Worm (Caenorhabditis elegans) whole organism, early embryonic: ENCODE results near the gene fipr-17.
"Not testable (repeated sequence)": the region's sequence is repeated elsewhere in the genome, so short reads cannot be mapped to it uniquely, and the experiment has no call there.

Experiments used
- B0310.2 ChIP-seq: sonication (generic microtip); optimal IDR thresholded peaks from 2 replicates; lab custom pipeline; 2016; ENCODE audit warnings: mild to moderate bottlenecking, missing genetic modification characterization, missing compliant biosample characterization
- F13C5.2 ChIP-seq: sonication (generic microtip); optimal IDR thresholded peaks from 2 replicates; lab custom pipeline; 2017; ENCODE audit warnings: mild to moderate bottlenecking, missing genetic modification characterization, inconsistent platforms, missing compliant biosample characterization
- aly-1 ChIP-seq: sonication (generic microtip); optimal IDR thresholded peaks from 2 replicates; lab custom pipeline; 2016; ENCODE audit warnings: missing genetic modification characterization, missing compliant biosample characterization
- ama-1 ChIP-seq: fragments of 150-350 bp; optimal IDR thresholded peaks from 2 replicates; lab custom pipeline; 2014
- ceh-13 ChIP-seq: fragments of 200-800 bp; sonication (Bioruptor generic); optimal IDR thresholded peaks from 2 replicates; lab custom pipeline; 2018; ENCODE audit warnings: mild to moderate bottlenecking, missing genetic modification characterization, missing compliant biosample characterization
- ceh-36 ChIP-seq: sonication (generic microtip); optimal IDR thresholded peaks from 2 replicates; lab custom pipeline; 2016; ENCODE audit warnings: missing genetic modification characterization, inconsistent platforms, missing compliant biosample characterization
- ets-7 ChIP-seq: sonication (generic microtip); optimal IDR thresholded peaks from 2 replicates; lab custom pipeline; 2016; ENCODE audit warnings: missing genotype, missing genetic modification characterization, missing compliant biosample characterization
- flt-1 ChIP-seq: fragments of 200-800 bp; sonication (Bioruptor generic); IDR thresholded peaks from 2 replicates; pipeline ENCODE4 v1.3.6; 2022; ENCODE audit warnings: missing genetic modification characterization, missing compliant biosample characterization
- hmbx-1 ChIP-seq: sonication (generic microtip); optimal IDR thresholded peaks from 2 replicates; lab custom pipeline; 2016; ENCODE audit warnings: mild to moderate bottlenecking, missing genetic modification characterization, missing compliant biosample characterization
- hmg-4 ChIP-seq: fragments of 200-800 bp; sonication (Bioruptor generic); optimal IDR thresholded peaks from 2 replicates; lab custom pipeline; 2018; ENCODE audit warnings: mild to moderate bottlenecking, missing genetic modification characterization, missing compliant biosample characterization
- hnd-1 ChIP-seq: sonication (generic microtip); optimal IDR thresholded peaks from 2 replicates; lab custom pipeline; 2016; ENCODE audit warnings: missing genetic modification characterization, missing compliant biosample characterization
- pes-1 ChIP-seq: fragments of 200-800 bp; sonication (Bioruptor generic); IDR thresholded peaks from 2 replicates; pipeline ENCODE4 v1.3.6; 2022; ENCODE audit warnings: missing genetic modification reagents, missing genetic modification characterization, missing compliant biosample characterization
- scrt-1 ChIP-seq: fragments of 200-800 bp; sonication (Bioruptor generic); IDR thresholded peaks from 2 replicates; pipeline ENCODE4 v1.3.6; 2022; ENCODE audit warnings: missing genetic modification characterization, missing compliant biosample characterization
- sea-1 ChIP-seq: fragments of 200-800 bp; sonication (Bioruptor generic); conservative IDR thresholded peaks from 2 replicates; pipeline ENCODE4 v1.3.6; 2022; ENCODE audit warnings: missing genetic modification characterization, missing compliant biosample characterization
- tbx-11 ChIP-seq: fragments of 200-800 bp; sonication (Bioruptor generic); IDR thresholded peaks from 2 replicates; pipeline ENCODE4 v1.3.6; 2022; ENCODE audit warnings: missing genetic modification characterization, missing compliant biosample characterization
- tbx-37 ChIP-seq: fragments of 200-800 bp; sonication (Bioruptor generic); conservative IDR thresholded peaks from 2 replicates; pipeline ENCODE4 v1.3.6; 2022; ENCODE audit warnings: missing genetic modification reagents, missing genetic modification characterization, missing compliant biosample characterization
- tra-4 ChIP-seq: sonication (generic microtip); optimal IDR thresholded peaks from 2 replicates; lab custom pipeline; 2017; ENCODE audit warnings: missing genetic modification characterization, missing compliant biosample characterization

Gene fipr-17

DNA sequence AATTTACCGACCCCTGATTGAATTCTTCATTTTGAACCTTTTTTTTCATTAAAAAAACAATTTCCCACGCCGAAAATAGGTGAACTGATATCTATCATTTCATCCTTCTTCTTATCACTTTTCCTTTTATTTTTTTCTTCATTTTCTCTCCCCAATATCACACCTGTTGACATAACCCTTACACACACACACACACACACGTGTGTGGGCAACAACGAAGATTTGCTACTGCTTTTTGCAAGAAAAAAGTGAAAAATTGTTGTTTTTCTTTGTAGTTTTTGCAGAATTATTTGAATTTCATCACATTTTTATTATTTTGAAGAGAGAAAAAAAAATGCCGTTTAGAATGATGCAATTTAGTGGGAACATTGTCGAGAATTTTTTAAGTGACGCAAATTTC is 33.2 kb upstream of the fipr-17 start:
- no peak for TF ChIP-seq sea-1 (GFP tag; lab: Robert Waterston, UW)
- TF ChIP-seq ceh-13: no peak
- TF ChIP-seq hmbx-1 (tag; lab: Kevin White, UChicago): no peak
- no peak for TF ChIP-seq tbx-11 (GFP tag; lab: Robert Waterston, UW)
- TF ChIP-seq hnd-1 (tag; lab: Kevin White, UChicago): no peak
- TF ChIP-seq B0310.2: no peak
- no peak for TF ChIP-seq scrt-1 (GFP tag; lab: Robert Waterston, UW)
- TF ChIP-seq tra-4 (tag; lab: Kevin White, UChicago): no peak
- TF ChIP-seq pes-1 (GFP tag; lab: Robert Waterston, UW): no peak
- TF ChIP-seq flt-1 (GFP tag; lab: Robert Waterston, UW): no peak
- no peak for TF ChIP-seq ets-7 (tag; lab: Kevin White, UChicago)
- no peak for TF ChIP-seq F13C5.2 (tag; lab: Kevin White, UChicago)
- no peak for TF ChIP-seq ceh-36 (tag; lab: Kevin White, UChicago)

DNA sequence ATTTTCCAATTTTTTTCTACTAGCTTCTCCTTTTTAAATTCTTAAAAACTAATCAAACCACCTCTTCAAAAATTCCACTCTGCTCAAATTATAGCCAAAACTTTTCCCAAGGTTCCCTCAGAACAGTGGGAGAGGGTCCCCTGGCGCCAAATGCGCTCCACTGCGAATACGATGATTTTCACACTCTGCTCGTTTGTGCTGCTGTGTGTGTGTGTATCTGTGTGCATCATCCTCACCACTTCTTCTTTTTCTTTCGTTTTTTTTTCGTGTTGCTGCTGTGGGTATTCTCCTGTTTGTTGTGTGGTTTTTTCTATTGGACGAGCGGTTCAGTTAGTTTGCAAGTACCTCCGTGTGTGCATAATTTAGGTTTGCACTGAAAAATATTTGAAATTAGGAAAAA is 31.8 kb upstream of the fipr-17 start:
- TF ChIP-seq ceh-36 (tag; lab: Kevin White, UChicago) (no peak), scrt-1 (GFP tag; lab: Robert Waterston, UW) (no peak), ceh-13 (no peak), ama-1 (no peak), flt-1 (GFP tag; lab: Robert Waterston, UW) (no peak), tbx-37 (GFP tag; lab: Robert Waterston, UW) (no peak), tbx-11 (GFP tag; lab: Robert Waterston, UW) (no peak), aly-1 (tag; lab: Kevin White, UChicago) (no peak), hnd-1 (tag; lab: Kevin White, UChicago) (no peak), pes-1 (GFP tag; lab: Robert Waterston, UW) (no peak), ets-7 (tag; lab: Kevin White, UChicago) (no peak), hmbx-1 (tag; lab: Kevin White, UChicago) (no peak), hmg-4 (no peak), F13C5.2 (tag; lab: Kevin White, UChicago) (no peak)

DNA sequence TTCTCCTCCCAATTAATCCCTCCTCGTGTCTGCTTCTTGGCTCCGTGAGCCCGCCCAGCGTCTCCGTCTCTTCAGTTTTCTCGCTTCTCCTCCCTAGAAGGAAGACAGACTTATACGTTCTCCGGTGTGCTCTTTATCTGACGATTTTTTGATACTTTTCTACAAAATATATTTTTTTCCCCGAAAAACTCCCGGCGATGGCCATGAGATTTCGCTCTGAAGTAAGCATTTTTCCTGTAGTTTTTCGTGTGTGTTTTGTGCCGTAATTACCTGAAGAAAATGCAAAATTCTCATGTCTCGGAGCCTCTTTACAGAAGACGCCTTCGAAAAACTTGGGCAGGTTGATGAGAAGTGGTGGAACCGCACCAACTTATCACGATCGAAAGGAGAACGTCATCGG is 29.2 kb upstream of the fipr-17 start, which contains the start of gene spat-2:
spat-2 (plus strand) TSS at position 301 of the 400 bp plus-strand sequence.
- TF ChIP-seq tra-4 (tag; lab: Kevin White, UChicago) (no peak), ceh-36 (tag; lab: Kevin White, UChicago) (no peak)

DNA sequence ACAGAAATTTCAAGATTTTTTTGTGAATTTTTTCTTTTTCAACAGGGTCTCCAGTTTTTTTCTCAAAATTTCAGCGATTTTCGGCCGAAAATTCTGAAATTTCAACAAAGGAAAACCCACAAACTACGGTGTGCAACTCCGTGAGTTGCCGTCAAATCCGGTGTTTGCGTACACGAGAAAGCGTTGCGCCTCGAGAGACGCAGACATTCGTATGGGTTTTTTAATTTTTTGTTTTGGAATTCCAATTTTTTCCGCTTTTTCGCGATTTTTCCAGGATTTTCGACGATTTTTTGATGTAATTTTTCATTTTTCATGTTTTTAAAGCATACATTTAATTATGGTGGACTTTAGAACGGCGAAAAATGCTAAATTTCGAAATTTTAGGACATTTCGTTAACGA is 28.7 kb upstream of the fipr-17 start:
- TF ChIP-seq F13C5.2 (tag; lab: Kevin White, UChicago): peak; percentile 67
- TF ChIP-seq ama-1: no peak
- TF ChIP-seq flt-1 (GFP tag; lab: Robert Waterston, UW): 0 out of 2 replicates have a peak, but pooled peaks have one; percentile 7

DNA sequence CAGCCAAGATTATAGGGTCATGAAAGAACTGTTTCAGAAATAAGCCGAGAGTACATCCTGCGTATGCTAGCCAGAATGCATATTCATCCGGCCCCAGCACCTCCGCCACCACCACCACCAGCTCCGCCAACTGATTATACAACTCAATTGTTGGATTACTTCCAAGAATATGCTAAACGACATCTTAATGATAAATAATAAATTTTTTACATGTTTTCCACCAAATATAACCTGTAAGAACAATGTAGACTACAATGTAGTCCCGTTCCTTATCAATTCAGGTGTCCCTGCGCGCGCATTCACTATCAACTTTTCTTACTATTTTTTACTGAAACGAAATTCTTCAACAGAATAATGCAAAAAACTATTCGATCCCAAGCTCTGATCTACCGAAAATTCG is 25.5 kb upstream of the fipr-17 start, which contains the start of gene Y48A6B.9:
Y48A6B.9 (plus strand) TSS at position 301 of the 400 bp plus-strand sequence.
- TF ChIP-seq flt-1 (GFP tag; lab: Robert Waterston, UW) (no peak), tra-4 (tag; lab: Kevin White, UChicago) (no peak), tbx-11 (GFP tag; lab: Robert Waterston, UW) (no peak), aly-1 (tag; lab: Kevin White, UChicago) (no peak), ceh-36 (tag; lab: Kevin White, UChicago) (no peak), scrt-1 (GFP tag; lab: Robert Waterston, UW) (no peak), ets-7 (tag; lab: Kevin White, UChicago) (no peak)

DNA sequence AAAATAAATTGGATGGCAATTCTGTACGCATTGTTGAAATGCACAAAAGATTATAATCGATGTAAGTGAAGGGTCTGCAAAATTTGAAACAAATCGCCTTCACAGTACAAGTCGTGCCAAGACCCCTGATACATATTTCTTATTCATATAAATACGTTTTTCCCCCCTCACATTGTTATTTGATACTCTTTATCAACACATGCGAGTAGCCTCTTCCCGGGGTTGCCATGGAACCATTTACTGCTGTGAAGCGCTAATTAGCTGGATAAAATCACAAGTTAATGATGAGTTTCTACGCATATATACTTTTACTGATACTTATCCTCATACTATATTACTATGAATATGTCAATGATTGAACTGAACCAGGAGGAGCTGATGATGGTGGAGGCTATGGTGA is 23.9 kb upstream of the fipr-17 start, which contains the start of gene Y48A6B.14:
Y48A6B.14 (plus strand) TSS at position 301 of the 400 bp plus-strand sequence.
- TF ChIP-seq ets-7 (tag; lab: Kevin White, UChicago) (no peak), tbx-11 (GFP tag; lab: Robert Waterston, UW) (no peak), flt-1 (GFP tag; lab: Robert Waterston, UW) (no peak), ceh-36 (tag; lab: Kevin White, UChicago) (no peak), hmbx-1 (tag; lab: Kevin White, UChicago) (no peak)

DNA sequence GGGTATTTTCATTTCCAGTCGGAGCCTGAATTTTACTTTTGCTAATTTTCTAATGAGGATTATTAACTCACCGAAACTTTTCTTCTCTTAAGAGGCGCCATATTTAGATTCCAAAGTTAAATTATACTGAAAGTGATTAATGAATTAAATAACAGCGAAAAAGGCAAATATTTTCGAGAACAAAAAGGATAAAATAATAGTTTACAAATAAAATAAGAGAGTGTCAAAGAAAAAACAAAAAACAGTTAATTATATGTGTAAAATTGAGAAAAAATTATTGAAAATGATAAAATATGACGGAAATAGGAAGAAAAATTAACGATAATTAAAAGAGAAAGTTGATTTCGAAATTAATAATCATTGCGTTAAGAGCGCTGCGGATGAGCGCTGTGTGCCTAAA is 21.9 kb upstream of the fipr-17 start, which contains the start of gene Y48A6B.8:
Y48A6B.8 (minus strand) TSS at position 101 of the 400 bp plus-strand sequence.
- TF ChIP-seq F13C5.2 (tag; lab: Kevin White, UChicago); tra-4 (tag; lab: Kevin White, UChicago); ama-1: not testable (repeated sequence)

DNA sequence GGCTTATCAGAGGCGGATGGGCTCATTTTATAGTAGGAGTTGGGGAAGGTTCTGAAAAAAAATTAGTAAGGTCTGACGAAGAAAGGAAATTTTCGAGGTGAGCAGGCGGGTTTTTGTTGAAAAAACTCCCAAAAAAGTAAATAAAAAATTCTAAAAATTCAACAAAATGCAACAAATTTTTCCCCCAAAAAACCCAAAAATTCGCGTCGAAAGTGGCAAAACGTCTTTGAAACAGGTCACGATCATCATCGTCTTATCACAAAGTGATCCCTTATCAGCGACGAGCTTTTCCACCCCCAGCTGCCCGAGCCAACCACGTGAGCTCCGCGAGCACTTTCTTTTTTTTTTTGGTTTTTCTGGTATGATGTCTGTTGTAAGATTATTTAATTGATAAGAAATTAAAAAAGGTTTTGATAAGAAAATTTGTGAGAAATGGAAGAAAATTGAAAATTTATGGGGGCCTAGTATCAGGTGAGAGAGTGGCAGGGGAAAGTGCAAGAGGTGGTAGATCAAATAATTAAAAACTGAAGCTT is 19.2 kb upstream of the fipr-17 start, which contains the start of gene Y48A6B.7:
Y48A6B.7 (minus strand) TSS at position 51 of the 533 bp plus-strand sequence.
- TF ChIP-seq B0310.2 (no peak), flt-1 (GFP tag; lab: Robert Waterston, UW) (no peak), tbx-11 (GFP tag; lab: Robert Waterston, UW) (no peak), sea-1 (GFP tag; lab: Robert Waterston, UW) (no peak), hmg-4 (no peak)

DNA sequence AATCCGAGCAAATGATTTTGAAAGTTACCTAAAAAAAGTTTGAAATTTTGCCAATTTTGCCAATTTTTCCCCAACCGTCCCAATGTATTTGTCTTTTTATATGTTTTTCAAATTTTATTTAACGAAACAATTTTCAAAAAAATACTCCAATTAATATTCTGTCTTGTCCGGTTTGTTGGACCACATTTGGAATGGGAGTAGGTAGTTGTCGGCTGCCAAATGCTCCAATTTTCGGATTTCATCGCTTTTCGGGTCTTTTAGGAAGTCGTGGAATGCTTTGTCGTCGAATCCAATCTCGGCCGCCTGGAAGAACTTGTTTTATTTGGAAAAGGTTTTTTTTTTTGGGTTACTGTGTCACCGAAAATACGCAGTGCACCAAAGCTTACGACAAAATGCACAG is 17.7 kb upstream of the fipr-17 start:
- TF ChIP-seq ceh-13 (no peak), pes-1 (GFP tag; lab: Robert Waterston, UW) (no peak), hnd-1 (tag; lab: Kevin White, UChicago) (no peak), F13C5.2 (tag; lab: Kevin White, UChicago) (no peak), ama-1 (no peak), hmg-4 (no peak), sea-1 (GFP tag; lab: Robert Waterston, UW) (no peak), B0310.2 (no peak), ceh-36 (tag; lab: Kevin White, UChicago) (no peak), ets-7 (tag; lab: Kevin White, UChicago) (no peak), tbx-37 (GFP tag; lab: Robert Waterston, UW) (no peak), aly-1 (tag; lab: Kevin White, UChicago) (no peak)
